Worm (Caenorhabditis elegans): Measurements from ENCODE around the gene arrd-1.
"Not testable (repeated sequence)": the region's sequence is repeated elsewhere in the genome, so short reads cannot be mapped to it uniquely, and the experiment has no call there.

DNA sequence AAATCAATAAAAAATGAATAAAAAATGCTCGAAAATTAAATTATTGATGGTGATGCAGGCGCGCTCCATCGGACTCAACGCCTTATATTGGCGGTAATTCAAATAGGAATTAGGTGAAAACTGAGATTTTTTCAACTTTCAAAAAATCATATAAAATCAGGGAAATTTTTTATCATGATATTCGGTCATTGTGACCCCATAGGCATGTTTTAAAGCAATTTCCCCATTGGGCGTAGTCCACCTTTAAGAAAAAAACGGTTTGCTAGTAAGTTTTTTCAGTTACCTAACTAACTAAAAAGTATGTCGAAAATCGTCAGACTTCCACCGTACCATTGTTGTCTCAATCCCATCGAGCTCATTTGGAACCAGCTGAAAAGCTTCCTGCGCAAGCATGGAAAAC is 34.1 kb upstream of the arrd-1 start, which contains the start of gene W08F4.1:
- not testable (repeated sequence) for TF ChIP-seq him-1, dao-5 (tag; optimal IDR thresholded peaks at IDR 0.05)
